Fruit fly (Drosophila melanogaster) whole organism, prepupa: ENCODE measurements around the gene CG9135.

Source experiments
- Blimp-1 ChIP-seq: fragments of 200-800 bp; sonication (Bioruptor generic); optimal IDR thresholded peaks from 3 replicates; lab custom pipeline; 2017; ENCODE audit warnings: missing biosample characterization, missing genetic modification characterization, mild to moderate bottlenecking, moderate library complexity, missing genetic modification reagents
- CG15336 ChIP-seq: fragments of 200-800 bp; sonication (Bioruptor generic); IDR thresholded peaks from 2 replicates; pipeline ENCODE4 v1.3.6; 2022; ENCODE audit warnings: missing biosample characterization, missing genetic modification characterization
- CG6792 ChIP-seq: fragments of 200-800 bp; sonication (Bioruptor generic); optimal IDR thresholded peaks from 3 replicates; lab custom pipeline; 2016; ENCODE audit warnings: missing biosample characterization, missing genetic modification characterization
- CG6808 ChIP-seq: fragments of 200-800 bp; sonication (Bioruptor generic); optimal IDR thresholded peaks from 3 replicates; lab custom pipeline; 2017; ENCODE audit warnings: missing biosample characterization, missing genetic modification characterization, mild to moderate bottlenecking, moderate library complexity, missing genetic modification reagents
- CG6854 ChIP-seq: fragments of 200-800 bp; sonication (Bioruptor generic); optimal IDR thresholded peaks from 2 replicates; lab custom pipeline; 2017; ENCODE audit warnings: missing biosample characterization, mild to moderate bottlenecking, missing genetic modification characterization
- CG9139 ChIP-seq: fragments of 200-800 bp; sonication (Bioruptor generic); optimal IDR thresholded peaks from 3 replicates; lab custom pipeline; 2017; ENCODE audit warnings: missing biosample characterization, mild to moderate bottlenecking, missing genetic modification characterization
- Gug ChIP-seq: fragments of 200-800 bp; sonication (Bioruptor generic); IDR thresholded peaks from 2 replicates; pipeline ENCODE4 v1.3.6; 2022; ENCODE audit warnings: missing biosample characterization, missing genetic modification characterization
- Smox ChIP-seq: fragments of 200-800 bp; sonication (Bioruptor generic); optimal IDR thresholded peaks from 3 replicates; lab custom pipeline; 2016; ENCODE audit warnings: missing biosample characterization, missing genetic modification characterization
- acj6 ChIP-seq: fragments of 200-800 bp; sonication (Bioruptor generic); optimal IDR thresholded peaks from 3 replicates; lab custom pipeline; 2016; ENCODE audit warnings: missing biosample characterization, missing genetic modification characterization
- dac ChIP-seq: fragments of 200-800 bp; sonication (Bioruptor generic); optimal IDR thresholded peaks from 2 replicates; lab custom pipeline; 2017; ENCODE audit warnings: missing biosample characterization, mild to moderate bottlenecking, missing genetic modification characterization
- pdm3 ChIP-seq: fragments of 200-800 bp; sonication (Bioruptor generic); optimal IDR thresholded peaks from 3 replicates; lab custom pipeline; 2016; ENCODE audit warnings: missing biosample characterization, missing genetic modification characterization

- TF ChIP-seq pdm3 (GFP tag; lab: Kevin White, UChicago) (peak; percentile 2), dac (GFP tag; lab: Kevin White, UChicago) (no peak), Gug (GFP tag; lab: Robert Waterston, UW) (no peak), acj6 (GFP tag; lab: Kevin White, UChicago) (peak; percentile 24), CG6854 (no peak), CG15336 (GFP tag; lab: Robert Waterston, UW) (peak; percentile 44; the same call in 1 of the 2 replicates), CG6792 (GFP tag; lab: Kevin White, UChicago) (no peak), CG9139 (no peak), Blimp-1 (GFP tag; lab: Kevin White, UChicago) (no peak), CG6808 (GFP tag; lab: Kevin White, UChicago) (no peak), Smox (GFP tag; lab: Kevin White, UChicago) (no peak)
Observed at dm6 chr2L:6028712-6029111, 21.9 kb upstream of the CG9135 start.
